5 worm cellular contexts compared by ENCODE assay signal in genomic region chrX:8969111-8970048, ce11.
TF ChIP-seq lines count a peak whose summit lies in the region.

No protein-coding gene starts in this region.

TF ChIP-seq in whole organism, L1 larva, 84 proteins besides CTCF, POLR2A, EP300 and RAD21 (continues in another document):
- TF ChIP-seq pax-3 (tag; optimal IDR thresholded peaks at IDR 0.05; lab: Kevin White, UChicago) (peak; percentile 60), xbp-1 (tag; optimal IDR thresholded peaks at IDR 0.05; lab: Kevin White, UChicago) (no peak), C16A3.4 (tag; optimal IDR thresholded peaks at IDR 0.05; lab: Kevin White, UChicago) (no peak), nhr-47 (tag; optimal IDR thresholded peaks at IDR 0.05; lab: Kevin White, UChicago) (peak; percentile 20), aha-1 (tag; optimal IDR thresholded peaks at IDR 0.05; lab: Kevin White, UChicago) (no peak), aly-2 (tag; optimal IDR thresholded peaks at IDR 0.05; lab: Kevin White, UChicago) (no peak), elt-3 (tag; optimal IDR thresholded peaks at IDR 0.05; lab: Kevin White, UChicago) (no peak), ama-1 (optimal IDR thresholded peaks at IDR 0.05; lab: Kevin White, UChicago) (no peak), F16B12.6 (tag; optimal IDR thresholded peaks at IDR 0.05; lab: Kevin White, UChicago) (no peak), mdl-1 (tag; optimal IDR thresholded peaks at IDR 0.05; lab: Kevin White, UChicago) (no peak), mep-1 (tag; optimal IDR thresholded peaks at IDR 0.05; lab: Kevin White, UChicago) (peak; percentile 8), lsy-2 (tag; optimal IDR thresholded peaks at IDR 0.05; lab: Kevin White, UChicago) (no peak), dsc-1 (tag; optimal IDR thresholded peaks at IDR 0.05; lab: Kevin White, UChicago) (peak; percentile 87), zip-4 (GFP tag; optimal IDR thresholded peaks at IDR 0.05; lab: Kevin White, UChicago) (no peak), lin-15B (tag; optimal IDR thresholded peaks at IDR 0.05; lab: Kevin White, UChicago) (no peak), isw-1 (GFP tag; IDR thresholded peaks at IDR 0.05; lab: Robert Waterston, UW) (no peak), ceh-90 (tag; optimal IDR thresholded peaks at IDR 0.05; lab: Kevin White, UChicago) (no peak), efl-1 (optimal IDR thresholded peaks at IDR 0.05; lab: Kevin White, UChicago) (no peak), efl-1 (GFP tag; optimal IDR thresholded peaks at IDR 0.05 in 1 of 2; lab: Kevin White, UChicago) (peak in 1 of 2 experiments; percentile 36)

TF ChIP-seq in whole organism, L3 larva, 47 proteins besides CTCF, POLR2A, EP300 and RAD21:
- peak; percentile 10 for TF ChIP-seq jun-1 (tag; optimal IDR thresholded peaks at IDR 0.05; lab: Kevin White, UChicago)
- no peak for TF ChIP-seq pha-4 (tag; optimal IDR thresholded peaks at IDR 0.05; lab: Kevin White, UChicago)
- peak; percentile 24 for TF ChIP-seq lsy-12 (tag; optimal IDR thresholded peaks at IDR 0.05; lab: Kevin White, UChicago)
- peak; percentile 32 for TF ChIP-seq tbx-2 (tag; optimal IDR thresholded peaks at IDR 0.05; lab: Kevin White, UChicago)
- peak; percentile 12 for TF ChIP-seq nhr-77 (tag; optimal IDR thresholded peaks at IDR 0.05; lab: Kevin White, UChicago)
- TF ChIP-seq hmg-11 (tag; optimal IDR thresholded peaks at IDR 0.05; lab: Kevin White, UChicago): peak; percentile 6
- no peak for TF ChIP-seq nhr-237 (tag; optimal IDR thresholded peaks at IDR 0.05; lab: Kevin White, UChicago)
- TF ChIP-seq skn-1 (tag; optimal IDR thresholded peaks at IDR 0.05; lab: Kevin White, UChicago): peak; percentile 17
- TF ChIP-seq nhr-43 (tag; optimal IDR thresholded peaks at IDR 0.05; lab: Kevin White, UChicago; ENCODE audit: poor library complexity, severe bottlenecking): peak; percentile 63
- TF ChIP-seq fos-1 (tag; optimal IDR thresholded peaks at IDR 0.05; lab: Kevin White, UChicago): no peak
- no peak for TF ChIP-seq nhr-11 (tag; optimal IDR thresholded peaks at IDR 0.05; lab: Kevin White, UChicago)
- TF ChIP-seq nhr-25 (tag; optimal IDR thresholded peaks at IDR 0.05; lab: Kevin White, UChicago): peak; percentile 62
- TF ChIP-seq nfya-1 (tag; optimal IDR thresholded peaks at IDR 0.05; lab: Kevin White, UChicago; ENCODE audit: insufficient read depth): peak; percentile 12
- no peak for TF ChIP-seq nhr-76 (tag; optimal IDR thresholded peaks at IDR 0.05; lab: Kevin White, UChicago)

TF ChIP-seq in whole organism, early embryonic, 17 proteins besides CTCF, POLR2A, EP300 and RAD21:
- TF ChIP-seq sea-1 (GFP tag; conservative IDR thresholded peaks at IDR 0.05; lab: Robert Waterston, UW) (no peak), hnd-1 (tag; optimal IDR thresholded peaks at IDR 0.05; lab: Kevin White, UChicago) (peak; percentile 9), tra-4 (tag; optimal IDR thresholded peaks at IDR 0.05; lab: Kevin White, UChicago) (no peak), ceh-36 (tag; optimal IDR thresholded peaks at IDR 0.05; lab: Kevin White, UChicago) (no peak), hmg-4 (GFP tag; optimal IDR thresholded peaks at IDR 0.05; lab: Kevin White, UChicago) (no peak), tbx-11 (GFP tag; IDR thresholded peaks at IDR 0.05; lab: Robert Waterston, UW) (no peak), ets-7 (tag; optimal IDR thresholded peaks at IDR 0.05; lab: Kevin White, UChicago) (no peak), B0310.2 (tag; optimal IDR thresholded peaks at IDR 0.05; lab: Kevin White, UChicago) (no peak), F13C5.2 (tag; optimal IDR thresholded peaks at IDR 0.05; lab: Kevin White, UChicago) (no peak), tbx-37 (GFP tag; conservative IDR thresholded peaks at IDR 0.05; lab: Robert Waterston, UW) (0 out of 2 replicates have a peak, but pooled peaks have one; percentile 20)

TF ChIP-seq in whole organism, midembryonic, 9 proteins besides CTCF, POLR2A, EP300 and RAD21:
- TF ChIP-seq cog-1 (tag; optimal IDR thresholded peaks at IDR 0.05; lab: Kevin White, UChicago): peak; percentile 21
- no peak for TF ChIP-seq T22C8.4 (GFP tag; IDR thresholded peaks at IDR 0.05; lab: Robert Waterston, UW)
- no peak for TF ChIP-seq ref-1 (GFP tag; conservative IDR thresholded peaks at IDR 0.05; lab: Robert Waterston, UW)
- no peak for TF ChIP-seq ztf-29 (GFP tag; IDR thresholded peaks at IDR 0.05; lab: Robert Waterston, UW)
- TF ChIP-seq ztf-23 (GFP tag; IDR thresholded peaks at IDR 0.05; lab: Robert Waterston, UW): 0 out of 2 replicates have a peak, but pooled peaks have one; percentile 55
- TF ChIP-seq flt-1 (GFP tag; IDR thresholded peaks at IDR 0.05; lab: Robert Waterston, UW): no peak
- TF ChIP-seq tab-1 (GFP tag; IDR thresholded peaks at IDR 0.05; lab: Robert Waterston, UW): 0 out of 2 replicates have a peak, but pooled peaks have one; percentile 30

TF ChIP-seq in whole organism, young adult, 124 proteins besides CTCF, POLR2A, EP300 and RAD21 (continues in another document):
- TF ChIP-seq C17E4.6 (GFP tag; IDR thresholded peaks at IDR 0.05; lab: Robert Waterston, UW) (no peak), egrh-3 (GFP tag; IDR thresholded peaks at IDR 0.05; lab: Robert Waterston, UW) (no peak), attf-6 (GFP tag; IDR thresholded peaks at IDR 0.05; lab: Robert Waterston, UW) (peak; percentile 44; the same call in 1 of the 2 replicates), hmg-20 (GFP tag; IDR thresholded peaks at IDR 0.05; lab: Robert Waterston, UW) (no peak), rpc-1 (optimal IDR thresholded peaks at IDR 0.05; lab: Kevin White, UChicago) (peak; percentile 81), rpc-1 (tag; optimal IDR thresholded peaks at IDR 0.05; lab: Kevin White, UChicago) (peak; percentile 87), Y56A3A.18 (GFP tag; IDR thresholded peaks at IDR 0.05; lab: Robert Waterston, UW) (0 out of 2 replicates have a peak, but pooled peaks have one; percentile 75), lin-26 (GFP tag; IDR thresholded peaks at IDR 0.05; lab: Robert Waterston, UW) (peak; percentile 85), pha-4 (tag; optimal IDR thresholded peaks at IDR 0.05; lab: Kevin White, UChicago) (no peak), cebp-2 (GFP tag; IDR thresholded peaks at IDR 0.05; lab: Robert Waterston, UW) (no peak), athp-1 (tag; optimal IDR thresholded peaks at IDR 0.05; lab: Kevin White, UChicago) (peak; percentile 41), lin-40 (tag; optimal IDR thresholded peaks at IDR 0.05; lab: Kevin White, UChicago) (peak; percentile 62), snpc-1.3 (tag; optimal IDR thresholded peaks at IDR 0.05; lab: Kevin White, UChicago; ENCODE audit: insufficient read depth) (no peak), nhr-27 (tag; optimal IDR thresholded peaks at IDR 0.05; lab: Kevin White, UChicago) (no peak), akir-1 (GFP tag; optimal IDR thresholded peaks at IDR 0.05; lab: Kevin White, UChicago) (no peak), tbp1 (GFP tag; optimal IDR thresholded peaks at IDR 0.05; lab: Kevin White, UChicago) (peak; percentile 87), chd-7 (tag; optimal IDR thresholded peaks at IDR 0.05; lab: Kevin White, UChicago) (peak; percentile 20), ceh-91 (GFP tag; IDR thresholded peaks at IDR 0.05; lab: Robert Waterston, UW) (no peak), madf-10 (tag; optimal IDR thresholded peaks at IDR 0.05; lab: Kevin White, UChicago) (no peak), attf-5 (GFP tag; optimal IDR thresholded peaks at IDR 0.05; lab: Kevin White, UChicago) (peak; percentile 36), ceh-58 (GFP tag; IDR thresholded peaks at IDR 0.05; lab: Robert Waterston, UW) (no peak), mes-4 (tag; optimal IDR thresholded peaks at IDR 0.05; lab: Kevin White, UChicago) (no peak), xnd-1 (tag; optimal IDR thresholded peaks at IDR 0.05; lab: Kevin White, UChicago) (no peak), K11D2.4 (GFP tag; IDR thresholded peaks at IDR 0.05; lab: Robert Waterston, UW) (no peak), ceh-100 (GFP tag; IDR thresholded peaks at IDR 0.05; lab: Robert Waterston, UW) (no peak), lsy-27 (tag; optimal IDR thresholded peaks at IDR 0.05; lab: Kevin White, UChicago; ENCODE audit: borderline replicate concordance, insufficient read depth) (no peak), nfya-2 (GFP tag; IDR thresholded peaks at IDR 0.05; lab: Robert Waterston, UW) (no peak), atf-7 (tag; optimal IDR thresholded peaks at IDR 0.05; lab: Kevin White, UChicago) (peak; percentile 36), lag-1 (GFP tag; IDR thresholded peaks at IDR 0.05; lab: Robert Waterston, UW) (no peak), lin-54 (GFP tag; optimal IDR thresholded peaks at IDR 0.05; lab: Kevin White, UChicago) (no peak), rcor-1 (GFP tag; IDR thresholded peaks at IDR 0.05; lab: Robert Waterston, UW) (no peak), sea-2 (GFP tag; IDR thresholded peaks at IDR 0.05; lab: Robert Waterston, UW) (no peak), ccch-3 (GFP tag; optimal IDR thresholded peaks at IDR 0.05; lab: Kevin White, UChicago) (no peak), unc-62 (GFP tag; optimal IDR thresholded peaks at IDR 0.05; lab: Kevin White, UChicago) (no peak), somi-1 (GFP tag; optimal IDR thresholded peaks at IDR 0.05; lab: Kevin White, UChicago) (peak; percentile 13), madf-3 (GFP tag; IDR thresholded peaks at IDR 0.05; lab: Robert Waterston, UW) (peak; percentile 54; the same call in 1 of the 2 replicates), B0336.3 (GFP tag; IDR thresholded peaks at IDR 0.05; lab: Robert Waterston, UW) (no peak; the same call in 1 of the 2 replicates), F33H1.4 (GFP tag; IDR thresholded peaks at IDR 0.05; lab: Robert Waterston, UW) (no peak), F49E8.2 (tag; optimal IDR thresholded peaks at IDR 0.05; lab: Kevin White, UChicago; ENCODE audit: insufficient read depth) (no peak), zim-3 (tag; optimal IDR thresholded peaks at IDR 0.05; lab: Kevin White, UChicago) (no peak), lin-35 (GFP tag; optimal IDR thresholded peaks at IDR 0.05; lab: Kevin White, UChicago) (no peak), repo-1 (tag; optimal IDR thresholded peaks at IDR 0.05; lab: Kevin White, UChicago) (no peak), Y79H2A.3 (GFP tag; conservative IDR thresholded peaks at IDR 0.05; lab: Robert Waterston, UW) (no peak), ztf-26 (tag; optimal IDR thresholded peaks at IDR 0.05; lab: Kevin White, UChicago) (peak; percentile 75), ztf-3 (GFP tag; optimal IDR thresholded peaks at IDR 0.05; lab: Kevin White, UChicago) (no peak), ztf-25 (GFP tag; IDR thresholded peaks at IDR 0.05; lab: Robert Waterston, UW) (no peak; the same call in 1 of the 2 replicates), Y95B8A.8 (GFP tag; IDR thresholded peaks at IDR 0.05; lab: Robert Waterston, UW) (no peak), lsl-1 (GFP tag; optimal IDR thresholded peaks at IDR 0.05; lab: Kevin White, UChicago) (no peak), madf-6 (GFP tag; IDR thresholded peaks at IDR 0.05; lab: Robert Waterston, UW) (no peak), F57A8.1 (GFP tag; optimal IDR thresholded peaks at IDR 0.05; lab: Kevin White, UChicago) (no peak)

Comparison
In these comparisons a context has a peak if more than half of its experiments do, and no peak if none do; other contexts are left out.
1. Of the 8 proteins assayed by ChIP-seq in both whole organism, young adult and whole organism, L1 larva: peak only in whole organism, young adult: snpc-4; only in whole organism, L1 larva: none; in both: nhr-90; in neither: 4; mixed calls (peak in some experiments, not most) for 2.